Worm (Caenorhabditis elegans) whole organism, L3 larva: ENCODE data around the gene smg-3.

Experiments used
- aly-2 ChIP-seq: fragments of 150-350 bp; optimal IDR thresholded peaks from 2 replicates; lab custom pipeline; 2014; ENCODE audit warnings: missing biosample characterization, missing genetic modification characterization
- ama-1 ChIP-seq: fragments of 150-350 bp; optimal IDR thresholded peaks from 2 replicates; lab custom pipeline; 2018
- ceh-28 ChIP-seq: fragments of 150-350 bp; optimal IDR thresholded peaks from 2 replicates; lab custom pipeline; 2014; ENCODE audit warnings: missing biosample characterization, missing genetic modification reagents, missing genetic modification characterization
- daf-12 ChIP-seq: fragments of 150-350 bp; optimal IDR thresholded peaks from 2 replicates; lab custom pipeline; 2014; ENCODE audit warnings: missing biosample characterization, missing genetic modification reagents, missing genetic modification characterization
- elt-3 ChIP-seq, 3 experiments: fragments of 150-350 bp in 1 of 3; sonication (generic microtip) in 2 of 3; optimal IDR thresholded peaks; 2 replicates in 2 of 3; 4 replicates in 1 of 3; lab custom pipeline; 2014 to 2017; ENCODE audit warnings: missing biosample characterization in 3 of 3, missing genetic modification characterization in 3 of 3
- mdl-1 ChIP-seq: fragments of 150-350 bp; optimal IDR thresholded peaks from 2 replicates; lab custom pipeline; 2014; ENCODE audit warnings: missing biosample characterization, missing genetic modification characterization
- nhr-237 ChIP-seq: fragments of 150-350 bp; optimal IDR thresholded peaks from 2 replicates; lab custom pipeline; 2014; ENCODE audit warnings: missing biosample characterization, missing genetic modification characterization
- nhr-25 ChIP-seq: sonication (generic microtip); optimal IDR thresholded peaks from 2 replicates; lab custom pipeline; 2017; ENCODE audit warnings: missing biosample characterization, missing genetic modification characterization
- nhr-28 ChIP-seq: fragments of 150-350 bp; optimal IDR thresholded peaks from 2 replicates; lab custom pipeline; 2014; ENCODE audit warnings: missing biosample characterization, missing genetic modification characterization
- pha-4 ChIP-seq: fragments of 150-350 bp; optimal IDR thresholded peaks from 2 replicates; lab custom pipeline; 2014; ENCODE audit warnings: missing biosample characterization, missing genetic modification reagents, missing genetic modification characterization
- pqm-1 ChIP-seq: fragments of 150-350 bp; optimal IDR thresholded peaks from 2 replicates; lab custom pipeline; 2017; ENCODE audit warnings: missing biosample characterization, missing genetic modification characterization, inconsistent platforms
- snpc-4 ChIP-seq: fragments of 150-350 bp; optimal IDR thresholded peaks from 2 replicates; lab custom pipeline; 2014; ENCODE audit warnings: missing biosample characterization, missing genetic modification characterization
- unc-62 ChIP-seq: fragments of 150-350 bp; sonication (generic microtip); optimal IDR thresholded peaks from 4 replicates; lab custom pipeline; 2014; ENCODE audit warnings: missing biosample characterization, missing genetic modification reagents, missing genetic modification characterization

DNA sequence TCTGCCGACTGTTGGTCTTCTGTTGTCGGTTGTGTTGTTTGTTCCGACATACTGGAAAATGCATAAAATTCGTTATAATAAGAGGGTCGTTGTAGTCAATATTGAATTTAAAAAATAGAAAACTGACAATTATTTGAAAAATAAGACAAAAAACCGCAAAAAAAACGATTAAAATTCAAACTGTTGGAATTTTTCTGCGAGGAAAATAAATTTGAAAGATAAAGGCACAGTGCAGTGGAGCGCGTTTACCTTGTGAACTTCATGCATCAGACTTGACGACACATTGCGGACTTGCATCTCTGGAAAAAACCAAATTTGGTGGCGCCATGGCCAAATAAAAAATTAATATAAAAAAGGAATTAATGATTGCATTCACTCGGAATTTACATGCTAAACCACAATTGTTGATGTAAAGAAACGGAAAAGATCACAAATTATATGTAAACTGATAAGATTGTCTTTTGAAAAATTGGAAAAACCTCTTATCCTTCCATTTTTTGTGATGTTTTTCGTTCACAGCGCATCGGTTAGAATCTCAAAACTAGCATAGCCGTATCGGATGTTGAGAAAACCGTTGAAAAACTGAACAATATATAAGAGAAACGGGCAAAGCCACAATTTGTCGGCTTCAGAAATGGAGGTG is 3.7 kb upstream of the smg-3 start, which contains the start of the genes hrpf-2 and bli-6:
- no peak for TF ChIP-seq daf-12
- no peak for TF ChIP-seq elt-3 (tag; optimal IDR thresholded peaks at IDR 0.05; lab: Kevin White, UChicago)
- TF ChIP-seq nhr-25 (tag; lab: Kevin White, UChicago): peak; percentile 56
- TF ChIP-seq snpc-4 (tag; lab: Kevin White, UChicago): peak; percentile 79
- no peak for TF ChIP-seq ama-1 (lab: Kevin White, UChicago)
- TF ChIP-seq nhr-28: no peak
- TF ChIP-seq nhr-237 (tag; lab: Kevin White, UChicago): no peak
- peak; percentile 89 for TF ChIP-seq pha-4 (tag; lab: Kevin White, UChicago)
- no peak for TF ChIP-seq unc-62 (GFP tag; lab: Kevin White, UChicago)
- TF ChIP-seq pqm-1 (tag; lab: Kevin White, UChicago): no peak
- no peak for TF ChIP-seq ceh-28
- no peak for TF ChIP-seq aly-2
- no peak for TF ChIP-seq mdl-1
